Fruit fly (Drosophila melanogaster) whole organism, embryonic: ENCODE results near the gene Chd64.

Experiments used
- Abd-B ChIP-seq: fragments of 200-800 bp; sonication (Bioruptor generic); optimal IDR thresholded peaks from 2 replicates; lab custom pipeline; 2018; ENCODE audit warnings: missing biosample characterization, mild to moderate bottlenecking, missing genetic modification characterization, moderate library complexity
- Ada2b ChIP-seq: fragments of 200-800 bp; sonication (Bioruptor generic); IDR thresholded peaks from 2 replicates; pipeline ENCODE4 v1.3.6; 2022; ENCODE audit warnings: missing biosample characterization, missing genetic modification characterization
- B-H1 ChIP-seq: fragments of 200-800 bp; sonication (Bioruptor generic); IDR thresholded peaks from 3 replicates; pipeline ENCODE4 v1.3.6; 2022; ENCODE audit warnings: missing biosample characterization, missing genetic modification characterization
- CG10147 ChIP-seq: fragments of 200-800 bp; sonication (Bioruptor generic); optimal IDR thresholded peaks from 2 replicates; lab custom pipeline; 2019; ENCODE audit warnings: missing biosample characterization, mild to moderate bottlenecking, missing genetic modification characterization, moderate library complexity
- CG11456 ChIP-seq: fragments of 200-800 bp; sonication (Bioruptor generic); IDR thresholded peaks from 3 replicates; pipeline ENCODE4 v1.3.6; 2022; ENCODE audit warnings: missing biosample characterization, missing genetic modification characterization
- CG12104 ChIP-seq: fragments of 200-800 bp; sonication (Bioruptor generic); optimal IDR thresholded peaks from 3 replicates; lab custom pipeline; 2016; ENCODE audit warnings: missing biosample characterization, missing genetic modification characterization
- CG12299 ChIP-seq: fragments of 200-800 bp; sonication (Bioruptor generic); optimal IDR thresholded peaks from 2 replicates; lab custom pipeline; 2018; ENCODE audit warnings: missing biosample characterization, mild to moderate bottlenecking, missing genetic modification characterization
- CG13424 ChIP-seq: fragments of 200-800 bp; sonication (Bioruptor generic); optimal IDR thresholded peaks from 2 replicates; lab custom pipeline; 2019; ENCODE audit warnings: missing biosample characterization, mild to moderate bottlenecking, missing genetic modification characterization, moderate library complexity
- CG14965 ChIP-seq: fragments of 200-800 bp; sonication (Bioruptor generic); optimal IDR thresholded peaks from 2 replicates; lab custom pipeline; 2016; ENCODE audit warnings: missing biosample characterization, missing genetic modification characterization, borderline replicate concordance
- CG15269 ChIP-seq: fragments of 200-800 bp; sonication (Bioruptor generic); optimal IDR thresholded peaks from 2 replicates; lab custom pipeline; 2018; ENCODE audit warnings: missing biosample characterization, mild to moderate bottlenecking, missing genetic modification characterization, moderate library complexity
- CG16863 ChIP-seq: fragments of 200-800 bp; sonication (Bioruptor generic); optimal IDR thresholded peaks from 3 replicates; lab custom pipeline; 2016; ENCODE audit warnings: missing biosample characterization, missing genetic modification characterization
- CG17186 ChIP-seq: fragments of 200-800 bp; sonication (Bioruptor generic); optimal IDR thresholded peaks from 3 replicates; lab custom pipeline; 2017; ENCODE audit warnings: missing biosample characterization, missing genetic modification reagents, missing genetic modification characterization
- CG17359 ChIP-seq: fragments of 200-800 bp; sonication (Bioruptor generic); optimal IDR thresholded peaks from 3 replicates; lab custom pipeline; 2018; ENCODE audit warnings: missing biosample characterization, mild to moderate bottlenecking, missing genetic modification characterization, moderate library complexity
- CG18599 ChIP-seq: fragments of 200-800 bp; sonication (Bioruptor generic); optimal IDR thresholded peaks from 3 replicates; lab custom pipeline; 2017; ENCODE audit warnings: missing biosample characterization, missing genetic modification characterization, mild to moderate bottlenecking, moderate library complexity, missing genetic modification reagents
- CG32532 ChIP-seq: fragments of 200-800 bp; sonication (Bioruptor generic); IDR thresholded peaks from 2 replicates; pipeline ENCODE4 v1.3.6; 2022; ENCODE audit warnings: missing biosample characterization, missing genetic modification characterization
- CG34422 ChIP-seq: fragments of 200-800 bp; sonication (Bioruptor generic); IDR thresholded peaks from 3 replicates; pipeline ENCODE4 v1.3.6; 2022; ENCODE audit warnings: missing biosample characterization, missing genetic modification characterization
- CG4707 ChIP-seq: fragments of 200-800 bp; sonication (Bioruptor generic); optimal IDR thresholded peaks from 2 replicates; lab custom pipeline; 2018; ENCODE audit warnings: missing biosample characterization, mild to moderate bottlenecking, missing genetic modification characterization, moderate library complexity
- CG6654 ChIP-seq: fragments of 200-800 bp; sonication (Bioruptor generic); optimal IDR thresholded peaks from 2 replicates; lab custom pipeline; 2017; ENCODE audit warnings: missing biosample characterization, mild to moderate bottlenecking, missing genetic modification characterization
- CG9817 ChIP-seq: fragments of 200-800 bp; sonication (Bioruptor generic); optimal IDR thresholded peaks from 2 replicates; lab custom pipeline; 2018; ENCODE audit warnings: missing biosample characterization, mild to moderate bottlenecking, missing genetic modification characterization, moderate library complexity
- Dbx ChIP-seq: fragments of 200-800 bp; sonication (Bioruptor generic); IDR thresholded peaks from 3 replicates; pipeline ENCODE4 v1.3.6; 2022; ENCODE audit warnings: missing biosample characterization, missing genetic modification characterization
- Dp ChIP-seq: fragments of 200-800 bp; sonication (Bioruptor generic); optimal IDR thresholded peaks from 2 replicates; lab custom pipeline; 2018; ENCODE audit warnings: missing biosample characterization, mild to moderate bottlenecking, missing genetic modification characterization, moderate library complexity
- H15 ChIP-seq: fragments of 200-800 bp; sonication (Bioruptor generic); IDR thresholded peaks from 3 replicates; pipeline ENCODE4 v1.3.6; 2022; ENCODE audit warnings: missing biosample characterization, missing genetic modification characterization
- HmgD ChIP-seq: fragments of 200-800 bp; sonication (Bioruptor generic); optimal IDR thresholded peaks from 3 replicates; lab custom pipeline; 2016; ENCODE audit warnings: missing biosample characterization, missing genetic modification characterization
- Hsf ChIP-seq: fragments of 200-800 bp; sonication (Bioruptor generic); optimal IDR thresholded peaks from 3 replicates; lab custom pipeline; 2016; ENCODE audit warnings: missing biosample characterization, missing genetic modification characterization
- MESR4 ChIP-seq: fragments of 200-800 bp; sonication (Bioruptor generic); optimal IDR thresholded peaks from 2 replicates; lab custom pipeline; 2018; ENCODE audit warnings: missing biosample characterization, mild to moderate bottlenecking, missing genetic modification characterization, moderate library complexity
- Side ChIP-seq: fragments of 200-800 bp; sonication (Bioruptor generic); optimal IDR thresholded peaks from 2 replicates; lab custom pipeline; 2016; ENCODE audit warnings: missing biosample characterization, missing genetic modification characterization
- Sox100B ChIP-seq: fragments of 200-800 bp; sonication (Bioruptor generic); optimal IDR thresholded peaks from 3 replicates; lab custom pipeline; 2018; ENCODE audit warnings: missing biosample characterization, mild to moderate bottlenecking, missing genetic modification characterization
- Sry-β ChIP-seq: fragments of 200-800 bp; sonication (Bioruptor generic); optimal IDR thresholded peaks from 2 replicates; lab custom pipeline; 2018; ENCODE audit warnings: missing biosample characterization, mild to moderate bottlenecking, missing genetic modification characterization, moderate library complexity
- Trl ChIP-seq, 3 experiments: fragments of >200 bp in 2 of 3; fragments of 200-800 bp in 1 of 3; sonication (Bioruptor generic) in 1 of 3; optimal IDR thresholded peaks; 2 replicates in 1 of 3; 3 replicates in 2 of 3; lab custom pipeline; 2016 to 2017; ENCODE audit warnings: missing biosample characterization in 1 of 3, missing genetic modification characterization in 1 of 3
- abd-A ChIP-seq: fragments of 200-800 bp; sonication (Bioruptor generic); optimal IDR thresholded peaks from 3 replicates; lab custom pipeline; 2019; ENCODE audit warnings: missing biosample characterization, mild to moderate bottlenecking, missing genetic modification characterization, moderate library complexity
- aop ChIP-seq: fragments of 200-800 bp; sonication (Bioruptor generic); IDR thresholded peaks from 2 replicates; pipeline ENCODE4 v1.3.6; 2022; ENCODE audit warnings: missing biosample characterization, missing genetic modification characterization
- az2 ChIP-seq: fragments of 200-800 bp; sonication (Bioruptor generic); optimal IDR thresholded peaks from 3 replicates; lab custom pipeline; 2016; ENCODE audit warnings: missing biosample characterization, missing genetic modification characterization
- bigmax ChIP-seq: fragments of 200-800 bp; sonication (Bioruptor generic); optimal IDR thresholded peaks from 2 replicates; lab custom pipeline; 2018; ENCODE audit warnings: missing biosample characterization, mild to moderate bottlenecking, missing genetic modification characterization
- cas ChIP-seq: fragments of 200-800 bp; sonication (Bioruptor generic); IDR thresholded peaks from 2 replicates; pipeline ENCODE4 v1.3.6; 2022; ENCODE audit warnings: missing biosample characterization, missing genetic modification characterization
- chn ChIP-seq: fragments of 200-800 bp; sonication (Bioruptor generic); optimal IDR thresholded peaks from 2 replicates; lab custom pipeline; 2016; ENCODE audit warnings: missing biosample characterization, missing genetic modification characterization
- dpn ChIP-seq, 2 experiments: fragments of 200-800 bp; sonication (Bioruptor generic); optimal IDR thresholded peaks; 3 replicates each; lab custom pipeline; 2016; ENCODE audit warnings: missing biosample characterization in 2 of 2, missing genetic modification characterization in 2 of 2
- fd64A ChIP-seq: fragments of 200-800 bp; sonication (Bioruptor generic); optimal IDR thresholded peaks from 3 replicates; lab custom pipeline; 2018; ENCODE audit warnings: missing biosample characterization, mild to moderate bottlenecking, missing genetic modification characterization
- jing ChIP-seq: fragments of 200-800 bp; sonication (Bioruptor generic); optimal IDR thresholded peaks from 2 replicates; lab custom pipeline; 2018; ENCODE audit warnings: missing biosample characterization, mild to moderate bottlenecking, missing genetic modification characterization
- mirr ChIP-seq: fragments of 200-800 bp; sonication (Bioruptor generic); optimal IDR thresholded peaks from 3 replicates; lab custom pipeline; 2018; ENCODE audit warnings: missing biosample characterization, mild to moderate bottlenecking, missing genetic modification characterization
- odd ChIP-seq: fragments of 200-800 bp; sonication (Bioruptor generic); optimal IDR thresholded peaks from 2 replicates; lab custom pipeline; 2017; ENCODE audit warnings: missing biosample characterization, mild to moderate bottlenecking, missing genetic modification characterization
- org-1 ChIP-seq: fragments of 200-800 bp; sonication (Bioruptor generic); optimal IDR thresholded peaks from 2 replicates; lab custom pipeline; 2017; ENCODE audit warnings: missing biosample characterization, missing genetic modification characterization
- ranshi ChIP-seq: fragments of 200-800 bp; sonication (Bioruptor generic); IDR thresholded peaks from 2 replicates; pipeline ENCODE4 v1.3.6; 2022; ENCODE audit warnings: missing biosample characterization, missing genetic modification characterization
- row ChIP-seq: fragments of 200-800 bp; sonication (Bioruptor generic); IDR thresholded peaks from 3 replicates; pipeline ENCODE4 v1.3.6; 2022; ENCODE audit warnings: missing biosample characterization, missing genetic modification characterization
- run ChIP-seq: fragments of 200-800 bp; sonication (Bioruptor generic); optimal IDR thresholded peaks from 3 replicates; lab custom pipeline; 2018; ENCODE audit warnings: missing biosample characterization, mild to moderate bottlenecking, missing genetic modification characterization
- sd ChIP-seq: fragments of 200-800 bp; sonication (Bioruptor generic); optimal IDR thresholded peaks from 3 replicates; lab custom pipeline; 2018; ENCODE audit warnings: missing biosample characterization, mild to moderate bottlenecking, missing genetic modification characterization, moderate library complexity
- sima ChIP-seq: fragments of 200-800 bp; sonication (Bioruptor generic); optimal IDR thresholded peaks from 2 replicates; lab custom pipeline; 2016; ENCODE audit warnings: missing biosample characterization, missing genetic modification characterization
- tap ChIP-seq: fragments of 200-800 bp; optimal IDR thresholded peaks from 3 replicates; lab custom pipeline; 2019; ENCODE audit warnings: missing biosample characterization, mild to moderate bottlenecking, missing genetic modification characterization, moderate library complexity
- tio ChIP-seq: fragments of 200-800 bp; sonication (Bioruptor generic); optimal IDR thresholded peaks from 2 replicates; lab custom pipeline; 2017; ENCODE audit warnings: missing biosample characterization, missing genetic modification characterization, inconsistent platforms
- tll ChIP-seq, 2 experiments: fragments of 200-800 bp in 1 of 2; fragments of >200 bp in 1 of 2; sonication (Bioruptor generic) in 1 of 2; optimal IDR thresholded peaks; 2 replicates each; lab custom pipeline; 2017 to 2019; ENCODE audit warnings: missing biosample characterization in 2 of 2, missing genetic modification characterization in 2 of 2, mild to moderate bottlenecking in 1 of 2, moderate library complexity in 1 of 2

Chd64 gene

dm6 chr3L:4102496-4103257 is 19.5 kb downstream of the Chd64 start, which contains the start of gene CG14995 (continued):
- no peak for TF ChIP-seq dpn (GFP tag; optimal IDR thresholded peaks at IDR 0.05; lab: Kevin White, UChicago)
- no peak for TF ChIP-seq HmgD (GFP tag; lab: Kevin White, UChicago)
- TF ChIP-seq sd (tag; lab: Kevin White, UChicago): peak; percentile 79
- TF ChIP-seq CG9817: no peak
- no peak for TF ChIP-seq H15 (GFP tag; lab: Robert Waterston, UW)
- no peak for TF ChIP-seq CG14965 (GFP tag; lab: Kevin White, UChicago)
- TF ChIP-seq aop: no peak
- no peak for TF ChIP-seq tio (GFP tag; lab: Kevin White, UChicago)
- no peak for TF ChIP-seq CG15269 (tag; lab: Kevin White, UChicago)
- no peak for TF ChIP-seq ranshi (GFP tag; lab: Robert Waterston, UW)
- TF ChIP-seq MESR4: peak; percentile 49
- no peak for TF ChIP-seq CG11456 (GFP tag; lab: Robert Waterston, UW)
- TF ChIP-seq Ada2b: no peak
- TF ChIP-seq cas (GFP tag; lab: Robert Waterston, UW): no peak
- TF ChIP-seq tll (GFP tag; optimal IDR thresholded peaks at IDR 0.05; lab: Kevin White, UChicago): no peak
- no peak for TF ChIP-seq chn (GFP tag; lab: Kevin White, UChicago)
- peak; percentile 35 for TF ChIP-seq tap (tag; lab: Kevin White, UChicago)
- TF ChIP-seq Dp (GFP tag; lab: Kevin White, UChicago): peak; percentile 72
- TF ChIP-seq bigmax (GFP tag; lab: Kevin White, UChicago): no peak
- TF ChIP-seq CG32532 (GFP tag; lab: Robert Waterston, UW): no peak; the same call in 1 of the 2 replicates
- peak; percentile 35 for TF ChIP-seq CG18599
- no peak for TF ChIP-seq run (tag; lab: Kevin White, UChicago)
- TF ChIP-seq org-1 (GFP tag; lab: Kevin White, UChicago): no peak
- TF ChIP-seq jing: no peak
- TF ChIP-seq sima: no peak
- no peak for TF ChIP-seq CG10147 (GFP tag; lab: Kevin White, UChicago)
- TF ChIP-seq abd-A (tag; lab: Kevin White, UChicago): peak; percentile 66
- TF ChIP-seq CG17186 (GFP tag; lab: Kevin White, UChicago): no peak
- no peak for TF ChIP-seq Abd-B (GFP tag; lab: Kevin White, UChicago)
- TF ChIP-seq Hsf (GFP tag; lab: Kevin White, UChicago): no peak
- TF ChIP-seq CG4707 (GFP tag; lab: Kevin White, UChicago): no peak
- TF ChIP-seq CG17359: no peak
- no peak for TF ChIP-seq Sox100B (GFP tag; lab: Kevin White, UChicago)
- TF ChIP-seq az2 (GFP tag; lab: Kevin White, UChicago): no peak
- TF ChIP-seq mirr (GFP tag; lab: Kevin White, UChicago): peak; percentile 77
- TF ChIP-seq CG12104 (GFP tag; lab: Kevin White, UChicago): no peak
- no peak for TF ChIP-seq Sry-β
- no peak; the same call in 2 of the 3 replicates for TF ChIP-seq B-H1 (GFP tag; lab: Robert Waterston, UW)
- no peak for TF ChIP-seq CG16863 (GFP tag; lab: Kevin White, UChicago)
- 0 out of 3 replicates have a peak, but pooled peaks have one; percentile 23 for TF ChIP-seq Dbx (GFP tag; lab: Robert Waterston, UW)
- TF ChIP-seq odd (GFP tag; lab: Kevin White, UChicago): peak; percentile 14
- TF ChIP-seq CG12299 (tag; lab: Kevin White, UChicago): peak; percentile 64
- TF ChIP-seq fd64A (GFP tag; lab: Kevin White, UChicago): peak; percentile 51
- TF ChIP-seq row (GFP tag; lab: Robert Waterston, UW): peak; percentile 49
- TF ChIP-seq CG13424 (tag; lab: Kevin White, UChicago): no peak
- peak; percentile 61 to 86 for TF ChIP-seq Trl (optimal IDR thresholded peaks at IDR 0.05; lab: Kevin White, UChicago)
- no peak for TF ChIP-seq Trl (GFP tag; optimal IDR thresholded peaks at IDR 0.05; lab: Kevin White, UChicago)
- no peak for TF ChIP-seq CG6654
- TF ChIP-seq Side (GFP tag; lab: Kevin White, UChicago): no peak
- TF ChIP-seq CG34422 (GFP tag; lab: Robert Waterston, UW): peak; percentile 75; the same call in 1 of the 3 replicates
